Worm (Caenorhabditis elegans) whole organism, midembryonic: ENCODE data around the gene T05B4.8.

Experiments used
- T22C8.4 ChIP-seq: fragments of 200-800 bp; sonication (Bioruptor generic); IDR thresholded peaks from 2 replicates; pipeline ENCODE4 v1.3.6; 2022; ENCODE audit warnings: missing genetic modification characterization, missing compliant biosample characterization
- cog-1 ChIP-seq: sonication (generic microtip); optimal IDR thresholded peaks from 2 replicates; lab custom pipeline; 2016; ENCODE audit warnings: missing genetic modification characterization, missing compliant biosample characterization
- flt-1 ChIP-seq: fragments of 200-800 bp; sonication (Bioruptor generic); IDR thresholded peaks from 2 replicates; pipeline ENCODE4 v1.3.6; 2022; ENCODE audit warnings: missing genetic modification characterization, missing compliant biosample characterization
- med-1 ChIP-seq: sonication (generic microtip); optimal IDR thresholded peaks from 2 replicates; lab custom pipeline; 2017; ENCODE audit warnings: missing genetic modification characterization, mild to moderate bottlenecking, missing compliant biosample characterization, antibody characterized with exemption, missing genetic modification reagents; ENCODE audit not compliant: insufficient read depth
- ref-1 ChIP-seq: fragments of 200-800 bp; sonication (Bioruptor generic); conservative IDR thresholded peaks from 2 replicates; pipeline ENCODE4 v1.3.6; 2022; ENCODE audit warnings: missing genetic modification reagents, missing genetic modification characterization, missing compliant biosample characterization
- ztf-29 ChIP-seq: fragments of 200-800 bp; sonication (Bioruptor generic); IDR thresholded peaks from 2 replicates; pipeline ENCODE4 v1.3.6; 2022; ENCODE audit warnings: missing genetic modification reagents, missing genetic modification characterization, missing compliant biosample characterization

- TF ChIP-seq med-1 (GFP tag; lab: Kevin White, UChicago) (no peak), flt-1 (no peak), ztf-29 (GFP tag; lab: Robert Waterston, UW) (no peak), T22C8.4 (GFP tag; lab: Robert Waterston, UW) (no peak), cog-1 (tag; lab: Kevin White, UChicago) (no peak), ref-1 (GFP tag; lab: Robert Waterston, UW) (no peak)
These were observed 21.2 kb downstream of the T05B4.8 start, which contains the start of gene nhr-181 for ce11 chrV:4094740-4095139.
